Worm (Caenorhabditis elegans): ENCODE results near the gene scl-27.

- TF ChIP-seq ceh-28 (tag; optimal IDR thresholded peaks at IDR 0.05) (no peak), snpc-4 (tag; optimal IDR thresholded peaks at IDR 0.05) (no peak), nhr-67 (tag; optimal IDR thresholded peaks at IDR 0.05) (no peak), ztf-4 (tag; optimal IDR thresholded peaks at IDR 0.05) (no peak), nhr-23 (tag; optimal IDR thresholded peaks at IDR 0.05) (no peak), ceh-82 (tag; optimal IDR thresholded peaks at IDR 0.05) (no peak), aly-2 (tag; optimal IDR thresholded peaks at IDR 0.05) (no peak), skn-1 (tag; optimal IDR thresholded peaks at IDR 0.05) (no peak)
These were observed 39.4 kb downstream of the scl-27 start for ce11 chrV:439183-439749.

Data from whole organism, L3 larva.